Fruit fly (Drosophila melanogaster) whole organism, embryonic: Measurements from ENCODE around the gene CG3123.

Source experiments
- Aef1 ChIP-seq: fragments of 200-800 bp; sonication (Bioruptor generic); IDR thresholded peaks from 3 replicates; pipeline ENCODE4 v1.3.6; 2022; ENCODE audit warnings: missing biosample characterization, missing genetic modification characterization
- Awh ChIP-seq: fragments of 200-800 bp; sonication (Bioruptor generic); IDR thresholded peaks from 2 replicates; pipeline ENCODE4, ENCODE4 v1.3.6; 2022; ENCODE audit warnings: missing biosample characterization, missing genetic modification characterization
- B-H2 ChIP-seq: fragments of 200-800 bp; sonication (Bioruptor generic); optimal IDR thresholded peaks from 2 replicates; lab custom pipeline; 2018; ENCODE audit warnings: missing biosample characterization, mild to moderate bottlenecking, missing genetic modification characterization
- BEAF-32 ChIP-seq: fragments of 200-800 bp; sonication (Bioruptor generic); optimal IDR thresholded peaks from 3 replicates; lab custom pipeline; 2017; ENCODE audit warnings: missing biosample characterization, missing genetic modification characterization, mild to moderate bottlenecking, moderate library complexity, missing genetic modification reagents
- CG10147 ChIP-seq: fragments of 200-800 bp; sonication (Bioruptor generic); optimal IDR thresholded peaks from 2 replicates; lab custom pipeline; 2019; ENCODE audit warnings: missing biosample characterization, mild to moderate bottlenecking, missing genetic modification characterization, moderate library complexity
- CG12299 ChIP-seq: fragments of 200-800 bp; sonication (Bioruptor generic); optimal IDR thresholded peaks from 2 replicates; lab custom pipeline; 2018; ENCODE audit warnings: missing biosample characterization, mild to moderate bottlenecking, missing genetic modification characterization
- CG12659 ChIP-seq: fragments of 200-800 bp; sonication (Bioruptor generic); optimal IDR thresholded peaks from 3 replicates; lab custom pipeline; 2017; ENCODE audit warnings: mild to moderate bottlenecking, missing biosample characterization, missing genetic modification reagents, missing genetic modification characterization
- CG13624 ChIP-seq: fragments of 200-800 bp; sonication (Bioruptor generic); optimal IDR thresholded peaks from 2 replicates; lab custom pipeline; 2016; ENCODE audit warnings: missing biosample characterization, missing genetic modification characterization
- CG16813 ChIP-seq: fragments of 200-800 bp; sonication (Bioruptor generic); IDR thresholded peaks from 3 replicates; pipeline ENCODE4 v1.3.6; 2022; ENCODE audit warnings: missing biosample characterization, missing genetic modification characterization; ENCODE audit not compliant: partially characterized antibody
- CG16863 ChIP-seq: fragments of 200-800 bp; sonication (Bioruptor generic); optimal IDR thresholded peaks from 3 replicates; lab custom pipeline; 2016; ENCODE audit warnings: missing biosample characterization, missing genetic modification characterization
- CG18011 ChIP-seq: fragments of 200-800 bp; sonication (Bioruptor generic); optimal IDR thresholded peaks from 2 replicates; lab custom pipeline; 2017; ENCODE audit warnings: missing biosample characterization, missing genetic modification characterization, mild to moderate bottlenecking, moderate library complexity, missing genotype
- CG1832 ChIP-seq: fragments of 200-800 bp; sonication (Bioruptor generic); optimal IDR thresholded peaks from 2 replicates; lab custom pipeline; 2017; ENCODE audit warnings: missing biosample characterization, mild to moderate bottlenecking, missing genetic modification characterization, inconsistent platforms
- CG2120 ChIP-seq: fragments of 200-800 bp; sonication (Bioruptor generic); optimal IDR thresholded peaks from 3 replicates; lab custom pipeline; 2016; ENCODE audit warnings: missing biosample characterization, missing genetic modification characterization
- CG2199 ChIP-seq: fragments of 200-800 bp; sonication (Bioruptor generic); IDR thresholded peaks from 3 replicates; pipeline ENCODE4 v1.3.6; 2022; ENCODE audit warnings: missing biosample characterization, missing genetic modification characterization
- CG4360 ChIP-seq: fragments of 200-800 bp; sonication (Bioruptor generic); IDR thresholded peaks from 2 replicates; pipeline ENCODE4 v1.3.6; 2022; ENCODE audit warnings: missing biosample characterization, missing genetic modification characterization
- CG4617 ChIP-seq: fragments of 200-800 bp; sonication (Bioruptor generic); optimal IDR thresholded peaks from 3 replicates; lab custom pipeline; 2016; ENCODE audit warnings: missing biosample characterization, missing genetic modification characterization, borderline replicate concordance
- CG7963 ChIP-seq: fragments of 200-800 bp; sonication (Bioruptor generic); IDR thresholded peaks from 3 replicates; pipeline ENCODE4 v1.3.6; 2022; ENCODE audit warnings: missing biosample characterization, missing genetic modification characterization; ENCODE audit not compliant: partially characterized antibody
- CG8924 ChIP-seq: fragments of 200-800 bp; optimal IDR thresholded peaks from 3 replicates; lab custom pipeline; 2019; ENCODE audit warnings: missing biosample characterization, mild to moderate bottlenecking, missing genetic modification characterization, moderate library complexity
- CrebB ChIP-seq: fragments of 200-800 bp; sonication (Bioruptor generic); optimal IDR thresholded peaks from 3 replicates; lab custom pipeline; 2018; ENCODE audit warnings: missing biosample characterization, mild to moderate bottlenecking, missing genetic modification characterization
- Dek ChIP-seq: fragments of 200-800 bp; sonication (Bioruptor generic); optimal IDR thresholded peaks from 3 replicates; lab custom pipeline; 2019; ENCODE audit warnings: missing biosample characterization, mild to moderate bottlenecking, missing genetic modification characterization, moderate library complexity
- Dip2 ChIP-seq: fragments of 200-800 bp; sonication (Bioruptor generic); IDR thresholded peaks from 2 replicates; pipeline ENCODE4 v1.3.6; 2022; ENCODE audit warnings: missing biosample characterization, missing genetic modification characterization
- ERR ChIP-seq: fragments of 200-800 bp; sonication (Bioruptor generic); optimal IDR thresholded peaks from 2 replicates; lab custom pipeline; 2016; ENCODE audit warnings: missing biosample characterization, missing genetic modification characterization
- Elba2 ChIP-seq: fragments of 200-800 bp; sonication (Bioruptor generic); optimal IDR thresholded peaks from 3 replicates; lab custom pipeline; 2016; ENCODE audit warnings: missing biosample characterization, missing genetic modification characterization
- Ets97D ChIP-seq: fragments of 200-800 bp; sonication (Bioruptor generic); optimal IDR thresholded peaks from 3 replicates; lab custom pipeline; 2016; ENCODE audit warnings: missing biosample characterization, missing genetic modification characterization
- Gsc ChIP-seq: fragments of 200-800 bp; sonication (Bioruptor generic); IDR thresholded peaks from 2 replicates; pipeline ENCODE4 v1.3.6; 2022; ENCODE audit warnings: missing biosample characterization, missing genetic modification characterization
- HmgD ChIP-seq: fragments of 200-800 bp; sonication (Bioruptor generic); optimal IDR thresholded peaks from 3 replicates; lab custom pipeline; 2016; ENCODE audit warnings: missing biosample characterization, missing genetic modification characterization
- HmgZ ChIP-seq: fragments of 200-800 bp; sonication (Bioruptor generic); optimal IDR thresholded peaks from 2 replicates; lab custom pipeline; 2018; ENCODE audit warnings: missing biosample characterization, mild to moderate bottlenecking, missing genetic modification characterization
- NC2α ChIP-seq: fragments of 200-800 bp; sonication (Bioruptor generic); optimal IDR thresholded peaks from 2 replicates; lab custom pipeline; 2016; ENCODE audit warnings: missing biosample characterization, missing genetic modification characterization
- Optix ChIP-seq: fragments of 200-800 bp; sonication (Bioruptor generic); IDR thresholded peaks from 3 replicates; pipeline ENCODE4 v1.3.6; 2022; ENCODE audit warnings: missing biosample characterization, missing genetic modification characterization
- Six4 ChIP-seq: fragments of 200-800 bp; sonication (Bioruptor generic); optimal IDR thresholded peaks from 2 replicates; lab custom pipeline; 2016; ENCODE audit warnings: missing biosample characterization, missing genetic modification characterization
- Sox100B ChIP-seq: fragments of 200-800 bp; sonication (Bioruptor generic); optimal IDR thresholded peaks from 3 replicates; lab custom pipeline; 2018; ENCODE audit warnings: missing biosample characterization, mild to moderate bottlenecking, missing genetic modification characterization
- ac ChIP-seq: fragments of 200-800 bp; sonication (Bioruptor generic); optimal IDR thresholded peaks from 3 replicates; lab custom pipeline; 2017; ENCODE audit warnings: missing biosample characterization, mild to moderate bottlenecking, missing genetic modification characterization
- al ChIP-seq: fragments of 200-800 bp; sonication (Bioruptor generic); IDR thresholded peaks from 2 replicates; pipeline ENCODE4 v1.3.6; 2022; ENCODE audit warnings: missing biosample characterization, missing genetic modification characterization
- br ChIP-seq: fragments of >200 bp; optimal IDR thresholded peaks from 2 replicates; lab custom pipeline; 2017
- eve ChIP-seq, 2 experiments: fragments of >200 bp; optimal IDR thresholded peaks; 2 replicates each; lab custom pipeline; 2017; ENCODE audit warnings: missing biosample characterization in 2 of 2, missing genetic modification characterization in 2 of 2
- lbe ChIP-seq: fragments of 200-800 bp; sonication (Bioruptor generic); optimal IDR thresholded peaks from 2 replicates; lab custom pipeline; 2016; ENCODE audit warnings: missing biosample characterization, mild to moderate bottlenecking, missing genetic modification characterization
- mld ChIP-seq: fragments of 200-800 bp; sonication (Bioruptor generic); IDR thresholded peaks from 3 replicates; pipeline ENCODE4 v1.3.6; 2022; ENCODE audit warnings: missing biosample characterization, missing genetic modification characterization; ENCODE audit not compliant: partially characterized antibody
- org-1 ChIP-seq: fragments of 200-800 bp; sonication (Bioruptor generic); optimal IDR thresholded peaks from 2 replicates; lab custom pipeline; 2017; ENCODE audit warnings: missing biosample characterization, missing genetic modification characterization
- row ChIP-seq: fragments of 200-800 bp; sonication (Bioruptor generic); IDR thresholded peaks from 3 replicates; pipeline ENCODE4 v1.3.6; 2022; ENCODE audit warnings: missing biosample characterization, missing genetic modification characterization
- sc ChIP-seq, 3 experiments: fragments of >200 bp in 2 of 3; fragments of 200-800 bp in 1 of 3; sonication (Bioruptor generic) in 1 of 3; optimal IDR thresholded peaks; 2 replicates in 2 of 3; 3 replicates in 1 of 3; lab custom pipeline; 2017; ENCODE audit warnings: mild to moderate bottlenecking in 1 of 3, missing biosample characterization in 1 of 3, missing genetic modification characterization in 1 of 3, missing genetic modification reagents in 1 of 3
- sd ChIP-seq: fragments of 200-800 bp; sonication (Bioruptor generic); optimal IDR thresholded peaks from 3 replicates; lab custom pipeline; 2018; ENCODE audit warnings: missing biosample characterization, mild to moderate bottlenecking, missing genetic modification characterization, moderate library complexity
- sens ChIP-seq: fragments of 200-800 bp; sonication (Bioruptor generic); peaks from one replicate; lab custom pipeline; 2016; ENCODE audit warnings: missing biosample characterization, missing genetic modification characterization
- sob ChIP-seq: fragments of 200-800 bp; sonication (Bioruptor generic); IDR thresholded peaks from 2 replicates; pipeline ENCODE4 v1.3.6; 2022; ENCODE audit warnings: missing biosample characterization, missing genetic modification characterization
- sug ChIP-seq: fragments of 200-800 bp; optimal IDR thresholded peaks from 2 replicates; lab custom pipeline; 2019; ENCODE audit warnings: missing biosample characterization, mild to moderate bottlenecking, missing genetic modification characterization, moderate library complexity
- trem ChIP-seq: fragments of 200-800 bp; optimal IDR thresholded peaks from 3 replicates; lab custom pipeline; 2019; ENCODE audit warnings: missing biosample characterization, mild to moderate bottlenecking, missing genetic modification characterization, moderate library complexity
- tx ChIP-seq: fragments of 200-800 bp; sonication (Bioruptor generic); optimal IDR thresholded peaks from 2 replicates; lab custom pipeline; 2016; ENCODE audit warnings: missing biosample characterization, missing genetic modification characterization
- unc-4 ChIP-seq: fragments of 200-800 bp; sonication (Bioruptor generic); IDR thresholded peaks from 2 replicates; pipeline ENCODE4 v1.3.6; 2022; ENCODE audit warnings: missing biosample characterization, missing genetic modification characterization; ENCODE audit not compliant: partially characterized antibody
- wdn ChIP-seq: fragments of 200-800 bp; sonication (Bioruptor generic); IDR thresholded peaks from 2 replicates; pipeline ENCODE4 v1.3.6; 2022; ENCODE audit warnings: missing biosample characterization, missing genetic modification characterization
- wek ChIP-seq: fragments of 200-800 bp; sonication (Bioruptor generic); optimal IDR thresholded peaks from 3 replicates; lab custom pipeline; 2018; ENCODE audit warnings: missing biosample characterization, mild to moderate bottlenecking, missing genetic modification characterization, moderate library complexity
- zen ChIP-seq: fragments of 200-800 bp; sonication (Bioruptor generic); optimal IDR thresholded peaks from 3 replicates; lab custom pipeline; 2018; ENCODE audit warnings: missing biosample characterization, mild to moderate bottlenecking, missing genetic modification characterization, moderate library complexity

CG3123 gene

DNA sequence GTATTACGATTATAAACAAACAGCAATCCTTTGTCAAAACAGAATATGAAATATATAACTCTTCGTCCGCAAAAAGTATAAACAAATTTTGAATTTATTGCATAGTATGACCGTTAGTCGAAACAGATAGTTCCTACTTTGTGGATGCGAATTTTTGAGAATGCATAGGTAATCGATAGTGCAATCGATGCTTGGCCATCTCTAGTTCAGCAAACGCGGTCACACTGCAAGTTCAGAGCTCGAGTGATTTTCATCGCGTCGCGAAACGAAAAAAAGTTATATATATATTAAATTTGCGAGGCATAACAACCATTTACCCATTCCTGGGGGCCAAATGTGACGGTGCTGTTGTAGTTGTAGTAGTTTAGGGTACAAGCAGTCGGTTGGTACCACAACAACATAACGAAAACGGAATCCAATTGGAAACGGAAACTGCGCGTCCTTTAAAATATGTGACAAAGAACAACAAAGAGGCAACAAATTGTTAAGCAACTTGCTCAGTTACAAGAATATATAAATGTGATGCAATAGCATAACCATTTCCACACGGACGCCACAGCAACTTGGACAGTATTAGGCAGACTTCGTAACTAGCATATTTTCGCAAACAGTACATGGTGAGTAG lies 31.8 kb upstream of the CG3123 start, which contains the start of gene CG2991 (continued):
- TF ChIP-seq wdn (GFP tag; lab: Robert Waterston, UW), result peak; percentile 28; the same call in 1 of the 2 replicates
- TF ChIP-seq sens (GFP tag; lab: Kevin White, UChicago), result peak; percentile 82
- TF ChIP-seq CG13624 (GFP tag; lab: Kevin White, UChicago), result peak; percentile 31
- peak; percentile 63 for TF ChIP-seq sug (tag; lab: Kevin White, UChicago)
- TF ChIP-seq CG4360 (GFP tag; lab: Robert Waterston, UW), result no peak; the same call in 1 of the 2 replicates
- TF ChIP-seq B-H2 (GFP tag; lab: Kevin White, UChicago), result peak; percentile 64
- TF ChIP-seq org-1 (GFP tag; lab: Kevin White, UChicago), result no peak
- TF ChIP-seq CG2120 (GFP tag; lab: Kevin White, UChicago), result peak; percentile 41
- TF ChIP-seq CG12299 (tag; lab: Kevin White, UChicago), result peak; percentile 61
- TF ChIP-seq wek (GFP tag; lab: Kevin White, UChicago), result no peak
- TF ChIP-seq br (lab: Kevin White, UChicago), result no peak
- TF ChIP-seq HmgZ (tag; lab: Kevin White, UChicago), result peak; percentile 80
- TF ChIP-seq zen, result peak; percentile 19
- peak; percentile 93 for TF ChIP-seq BEAF-32 (GFP tag; lab: Kevin White, UChicago)
- TF ChIP-seq Six4 (GFP tag; lab: Kevin White, UChicago), result no peak
- TF ChIP-seq eve (GFP tag; optimal IDR thresholded peaks at IDR 0.05; lab: Kevin White, UChicago), result no peak
- peak; percentile 87 for TF ChIP-seq unc-4 (GFP tag; lab: Robert Waterston, UW)
- TF ChIP-seq sob (GFP tag; lab: Robert Waterston, UW), result peak; percentile 57
- peak; percentile 36 for TF ChIP-seq CG10147 (GFP tag; lab: Kevin White, UChicago)
- peak; percentile 86 for TF ChIP-seq CG4617
- peak; percentile 70; the same call in 2 of the 3 replicates for TF ChIP-seq CG7963 (GFP tag; lab: Robert Waterston, UW)
- TF ChIP-seq lbe (GFP tag; lab: Kevin White, UChicago), result peak; percentile 55
- no peak for TF ChIP-seq Aef1 (GFP tag; lab: Robert Waterston, UW)
- TF ChIP-seq Sox100B (GFP tag; lab: Kevin White, UChicago), result no peak
- no peak for TF ChIP-seq mld
- peak; percentile 60; the same call in 2 of the 3 replicates for TF ChIP-seq row (GFP tag; lab: Robert Waterston, UW)
- peak; percentile 78 for TF ChIP-seq trem (tag; lab: Kevin White, UChicago)
- peak; percentile 78 for TF ChIP-seq CG16813 (GFP tag; lab: Robert Waterston, UW)
- peak; percentile 75 for TF ChIP-seq CG12659 (GFP tag; lab: Kevin White, UChicago)
- no peak for TF ChIP-seq NC2α (GFP tag; lab: Kevin White, UChicago)
- TF ChIP-seq ac (GFP tag; lab: Kevin White, UChicago), result no peak
- peak; percentile 82 for TF ChIP-seq sd (tag; lab: Kevin White, UChicago)
- TF ChIP-seq ERR (GFP tag; lab: Kevin White, UChicago), result peak; percentile 51
- TF ChIP-seq CG8924, result peak; percentile 77
- peak; percentile 91 for TF ChIP-seq Elba2
- TF ChIP-seq CG16863 (GFP tag; lab: Kevin White, UChicago), result no peak
- TF ChIP-seq Dip2 (GFP tag; lab: Robert Waterston, UW), result no peak
- TF ChIP-seq CG1832 (GFP tag; lab: Kevin White, UChicago), result no peak
- TF ChIP-seq Optix (GFP tag; lab: Robert Waterston, UW), result no peak
- TF ChIP-seq sc (optimal IDR thresholded peaks at IDR 0.05; lab: Kevin White, UChicago), result no peak
- TF ChIP-seq sc (GFP tag; optimal IDR thresholded peaks at IDR 0.05; lab: Kevin White, UChicago), result no peak
- TF ChIP-seq Awh, result no peak
- TF ChIP-seq CG2199 (GFP tag; lab: Robert Waterston, UW), result 0 out of 3 replicates have a peak, but pooled peaks have one; percentile 40
- TF ChIP-seq CrebB, result no peak
- peak; percentile 61 for TF ChIP-seq Dek (tag; lab: Kevin White, UChicago)
- TF ChIP-seq HmgD (GFP tag; lab: Kevin White, UChicago), result no peak
- no peak for TF ChIP-seq Gsc (GFP tag; lab: Robert Waterston, UW)
- no peak for TF ChIP-seq tx (GFP tag; lab: Kevin White, UChicago)
- no peak for TF ChIP-seq al (GFP tag; lab: Robert Waterston, UW)
- no peak for TF ChIP-seq CG18011
- TF ChIP-seq Ets97D (GFP tag; lab: Kevin White, UChicago), result peak; percentile 87
